Worm (Caenorhabditis elegans) whole organism, L3 larva: ENCODE results near the gene F46C8.8.

ENCODE experiments used
- elt-3 ChIP-seq, 3 experiments: fragments of 150-350 bp in 1 of 3; sonication (generic microtip) in 2 of 3; optimal IDR thresholded peaks; 2 replicates in 2 of 3; 4 replicates in 1 of 3; lab custom pipeline; 2014 to 2017; ENCODE audit warnings: missing biosample characterization in 3 of 3, missing genetic modification characterization in 3 of 3
- fos-1 ChIP-seq: fragments of 150-350 bp; optimal IDR thresholded peaks from 2 replicates; lab custom pipeline; 2014; ENCODE audit warnings: missing biosample characterization, missing genetic modification characterization
- jun-1 ChIP-seq: fragments of 150-350 bp; optimal IDR thresholded peaks from 2 replicates; lab custom pipeline; 2014; ENCODE audit warnings: missing biosample characterization, missing genetic modification reagents, missing genetic modification characterization
- lin-39 ChIP-seq: fragments of 150-350 bp; optimal IDR thresholded peaks from 2 replicates; lab custom pipeline; 2018; ENCODE audit warnings: missing biosample characterization, missing genetic modification reagents, missing genetic modification characterization
- nhr-237 ChIP-seq: fragments of 150-350 bp; optimal IDR thresholded peaks from 2 replicates; lab custom pipeline; 2014; ENCODE audit warnings: missing biosample characterization, missing genetic modification characterization
- nhr-77 ChIP-seq: fragments of 150-350 bp; optimal IDR thresholded peaks from 2 replicates; lab custom pipeline; 2014; ENCODE audit warnings: missing biosample characterization, missing genetic modification characterization
- pqm-1 ChIP-seq: fragments of 150-350 bp; optimal IDR thresholded peaks from 2 replicates; lab custom pipeline; 2017; ENCODE audit warnings: missing biosample characterization, missing genetic modification characterization, inconsistent platforms
- zag-1 ChIP-seq: fragments of 150-350 bp; optimal IDR thresholded peaks from 2 replicates; lab custom pipeline; 2014; ENCODE audit warnings: missing biosample characterization, missing genetic modification characterization
- ztf-11 ChIP-seq: fragments of 150-350 bp; optimal IDR thresholded peaks from 2 replicates; lab custom pipeline; 2014; ENCODE audit warnings: missing biosample characterization, missing genetic modification characterization
- ztf-4 ChIP-seq: fragments of 150-350 bp; optimal IDR thresholded peaks from 2 replicates; lab custom pipeline; 2014; ENCODE audit warnings: missing biosample characterization, missing genetic modification characterization

DNA sequence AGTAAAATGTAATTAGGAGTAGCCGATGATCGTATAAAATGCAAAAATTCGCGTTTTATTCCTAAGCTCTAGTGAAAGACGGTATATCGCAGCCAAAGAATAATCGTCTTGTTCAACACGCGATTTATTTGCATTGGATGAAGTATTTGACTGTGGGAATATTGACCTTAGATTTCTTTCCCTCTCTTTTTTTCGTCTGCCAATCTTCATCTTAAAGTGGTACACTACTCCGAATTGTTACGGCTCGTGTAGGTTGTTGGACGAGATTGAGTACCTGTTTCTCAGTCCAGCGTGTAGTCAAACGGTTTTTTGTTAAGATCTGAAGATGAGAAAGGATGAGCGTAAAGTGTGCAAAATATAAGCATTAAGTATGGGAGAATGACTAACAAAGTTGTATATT is 47.7 kb downstream of the F46C8.8 start, which contains the start of gene lgc-11:
- TF ChIP-seq nhr-77 = no peak
- no peak for TF ChIP-seq fos-1 (tag; lab: Kevin White, UChicago)
- no peak for TF ChIP-seq zag-1 (tag; lab: Kevin White, UChicago)
- TF ChIP-seq elt-3 (tag; optimal IDR thresholded peaks at IDR 0.05; lab: Kevin White, UChicago) = no peak
- TF ChIP-seq jun-1 (tag; lab: Kevin White, UChicago) = no peak
- TF ChIP-seq lin-39 (tag; lab: Kevin White, UChicago) = no peak
- no peak for TF ChIP-seq ztf-11 (tag; lab: Kevin White, UChicago)
- TF ChIP-seq pqm-1 = no peak
- TF ChIP-seq nhr-237 = no peak
- TF ChIP-seq ztf-4 (tag; lab: Kevin White, UChicago) = no peak
